Fruit fly (Drosophila melanogaster): ENCODE results near the gene Spn.

Gene Spn

DNA sequence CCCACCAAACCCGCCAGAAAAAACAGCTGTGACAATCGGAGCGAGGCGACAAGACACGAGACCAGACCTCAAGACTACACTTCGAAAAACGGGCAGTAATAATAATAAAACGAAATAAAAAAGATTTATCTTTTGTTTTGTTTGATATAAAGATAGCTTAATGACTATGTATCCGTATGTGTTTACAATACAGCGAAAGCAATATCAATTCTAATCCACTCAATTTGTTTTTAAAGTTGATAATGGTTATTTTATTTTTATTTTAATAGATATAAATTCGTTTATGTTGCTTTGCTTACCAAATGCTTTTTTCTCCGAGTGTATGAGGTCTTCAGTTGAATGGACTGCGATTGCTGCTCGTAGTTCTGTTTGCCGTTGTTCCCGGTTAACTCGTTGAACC lies 74.8 kb downstream of the Spn start (continued):
- TF ChIP-seq Opbp (GFP tag; IDR thresholded peaks at IDR 0.05; ENCODE audit: partially characterized antibody) (no peak), CG17568 (GFP tag; optimal IDR thresholded peaks at IDR 0.05) (no peak), CHES-1-like (GFP tag; optimal IDR thresholded peaks at IDR 0.05) (peak; percentile 19), CG17802 (tag; optimal IDR thresholded peaks at IDR 0.05) (no peak), CG16813 (GFP tag; IDR thresholded peaks at IDR 0.05; ENCODE audit: partially characterized antibody) (no peak), salm (tag; optimal IDR thresholded peaks at IDR 0.05) (peak; percentile 2), CG18619 (GFP tag; optimal IDR thresholded peaks at IDR 0.05) (no peak), Deaf1 (tag; optimal IDR thresholded peaks at IDR 0.05) (peak; percentile 56), CG8281 (tag; optimal IDR thresholded peaks at IDR 0.05) (no peak), CG18476 (GFP tag; optimal IDR thresholded peaks at IDR 0.05) (peak; percentile 16), sima (GFP tag; optimal IDR thresholded peaks at IDR 0.05) (no peak), CG1832 (GFP tag; optimal IDR thresholded peaks at IDR 0.05) (no peak), CG11247 (GFP tag; IDR thresholded peaks at IDR 0.05) (no peak), esg (GFP tag; conservative IDR thresholded peaks at IDR 0.05) (no peak), CG13123 (GFP tag; optimal IDR thresholded peaks at IDR 0.05) (no peak), CG3163 (GFP tag; optimal IDR thresholded peaks at IDR 0.05) (no peak), eyg (GFP tag; optimal IDR thresholded peaks at IDR 0.05) (no peak), Sox102F (GFP tag; optimal IDR thresholded peaks at IDR 0.05) (peak; percentile 48), Six4 (GFP tag; optimal IDR thresholded peaks at IDR 0.05) (peak; percentile 2), Nf-YB (GFP tag; optimal IDR thresholded peaks at IDR 0.05) (no peak), CG4404 (GFP tag; IDR thresholded peaks at IDR 0.05) (0 out of 2 replicates have a peak, but pooled peaks have one; percentile 20), HLH4C (GFP tag; IDR thresholded peaks at IDR 0.05; ENCODE audit: partially characterized antibody) (no peak), Hand (GFP tag; optimal IDR thresholded peaks at IDR 0.05) (no peak), Awh (GFP tag; IDR thresholded peaks at IDR 0.05) (no peak), NK7.1 (GFP tag; optimal IDR thresholded peaks at IDR 0.05) (no peak), HmgZ (tag; optimal IDR thresholded peaks at IDR 0.05) (no peak), CG10543 (GFP tag; optimal IDR thresholded peaks at IDR 0.05) (no peak), CG8089 (GFP tag; optimal IDR thresholded peaks at IDR 0.05) (peak; percentile 17), Vsx1 (GFP tag; optimal IDR thresholded peaks at IDR 0.05) (no peak), CG11560 (tag; IDR thresholded peaks at IDR 0.05) (no peak), Usf (GFP tag; optimal IDR thresholded peaks at IDR 0.05) (no peak), CG3995 (GFP tag; optimal IDR thresholded peaks at IDR 0.05) (no peak), Poxn (GFP tag; IDR thresholded peaks at IDR 0.05) (no peak), H15 (GFP tag; IDR thresholded peaks at IDR 0.05) (no peak), CG4854 (GFP tag; optimal IDR thresholded peaks at IDR 0.05) (no peak), CG7786 (GFP tag; optimal IDR thresholded peaks at IDR 0.05) (peak; percentile 13), tna (GFP tag; IDR thresholded peaks at IDR 0.05; ENCODE audit: partially characterized antibody) (no peak), nmo (GFP tag; optimal IDR thresholded peaks at IDR 0.05) (peak; percentile 58), ATbp (GFP tag; optimal IDR thresholded peaks at IDR 0.05) (peak; percentile 33), CG18011 (GFP tag; optimal IDR thresholded peaks at IDR 0.05) (no peak), pho (GFP tag; optimal IDR thresholded peaks at IDR 0.05) (peak; percentile 12), CG12659 (GFP tag; optimal IDR thresholded peaks at IDR 0.05) (no peak), corto (GFP tag; optimal IDR thresholded peaks at IDR 0.05) (peak; percentile 49), cato (GFP tag; optimal IDR thresholded peaks at IDR 0.05; ENCODE audit: borderline replicate concordance) (no peak), Atf-2 (GFP tag; optimal IDR thresholded peaks at IDR 0.05) (peak; percentile 35), Dbx (GFP tag; IDR thresholded peaks at IDR 0.05) (no peak), gsb-n (tag; optimal IDR thresholded peaks at IDR 0.05) (peak; percentile 42), Dref (GFP tag; IDR thresholded peaks at IDR 0.05) (no peak), CG10321 (GFP tag; IDR thresholded peaks at IDR 0.05) (no peak), CG7357 (GFP tag; IDR thresholded peaks at IDR 0.05) (peak; percentile 31; the same call in 1 of the 3 replicates), CG18262 (tag; optimal IDR thresholded peaks at IDR 0.05) (peak; percentile 74)
